Worm (Caenorhabditis elegans) whole organism, L4/young adult: ENCODE measurements around the gene fbxc-44.

Experiments used
- dao-5 ChIP-seq: sonication (generic microtip); optimal IDR thresholded peaks from 2 replicates; lab custom pipeline; 2016; ENCODE audit warnings: missing genotype, missing genetic modification characterization, moderate library complexity, missing compliant biosample characterization
- him-1 ChIP-seq: sonication (generic microtip); optimal IDR thresholded peaks from 2 replicates; lab custom pipeline; 2016; ENCODE audit warnings: missing genotype, missing genetic modification reagents, missing genetic modification characterization, missing compliant biosample characterization

- TF ChIP-seq him-1 (tag; lab: Kevin White, UChicago): no peak
- no peak for TF ChIP-seq dao-5
Observed at ce11 chrII:4238963-4239362, 1.4 kb upstream of the fbxc-44 start.
